Fruit fly (Drosophila melanogaster): ENCODE measurements around the gene CG44303.

- TF ChIP-seq EcR (GFP tag; optimal IDR thresholded peaks at IDR 0.05) = no peak
- TF ChIP-seq CG34367 (tag; optimal IDR thresholded peaks at IDR 0.05) = no peak
- no peak for TF ChIP-seq CG14655 (GFP tag; optimal IDR thresholded peaks at IDR 0.05)
Measured at dm6 chrX:6673637-6674487, 13.4 kb downstream of the CG44303 start, which contains the start of the genes CG3198 and Mcm6.

All from whole organism, pupa.